Worm (Caenorhabditis elegans) whole organism, L1 larva: Measurements from ENCODE around the gene C45B2.8.

ENCODE experiments used
- C16A3.4 ChIP-seq: fragments of 150-350 bp; optimal IDR thresholded peaks from 2 replicates; lab custom pipeline; 2014; ENCODE audit warnings: missing biosample characterization, missing genetic modification characterization
- F16B12.6 ChIP-seq: fragments of 150-350 bp; optimal IDR thresholded peaks from 2 replicates; lab custom pipeline; 2014; ENCODE audit warnings: missing biosample characterization, missing genetic modification characterization
- Y116A8C.19 ChIP-seq: sonication (generic microtip); optimal IDR thresholded peaks from 2 replicates; lab custom pipeline; 2016; ENCODE audit warnings: missing compliant biosample characterization, missing genetic modification characterization, borderline replicate concordance
- alr-1 ChIP-seq: fragments of 200-800 bp; sonication (Bioruptor generic); optimal IDR thresholded peaks from 2 replicates; lab custom pipeline; 2018; ENCODE audit warnings: borderline replicate concordance, mild to moderate bottlenecking, missing genetic modification characterization, missing compliant biosample characterization
- aly-2 ChIP-seq: fragments of 150-350 bp; optimal IDR thresholded peaks from 2 replicates; lab custom pipeline; 2014; ENCODE audit warnings: missing biosample characterization, missing genetic modification characterization
- ama-1 ChIP-seq: fragments of 150-350 bp; optimal IDR thresholded peaks from 2 replicates; lab custom pipeline; 2014
- blmp-1 ChIP-seq: fragments of 150-350 bp; optimal IDR thresholded peaks from 2 replicates; lab custom pipeline; 2014; ENCODE audit warnings: missing biosample characterization, missing genetic modification characterization
- ceh-63 ChIP-seq: fragments of 200-800 bp; sonication (Bioruptor generic); optimal IDR thresholded peaks from 2 replicates; lab custom pipeline; 2018; ENCODE audit warnings: mild to moderate bottlenecking, missing genetic modification characterization, missing compliant biosample characterization
- ceh-82 ChIP-seq, 3 experiments: fragments of 150-350 bp in 1 of 3; sonication (generic microtip) in 2 of 3; optimal IDR thresholded peaks; 2 replicates each; lab custom pipeline; 2014 to 2017; ENCODE audit warnings: missing biosample characterization in 3 of 3, missing genetic modification characterization in 3 of 3
- ceh-88 ChIP-seq: fragments of 200-800 bp; sonication (Bioruptor generic); IDR thresholded peaks from 2 replicates; pipeline ENCODE4 v1.3.6; 2022; ENCODE audit warnings: missing genetic modification characterization, missing compliant biosample characterization
- ces-1 ChIP-seq: fragments of 150-350 bp; optimal IDR thresholded peaks from 2 replicates; lab custom pipeline; 2014; ENCODE audit warnings: missing biosample characterization, missing genetic modification reagents, missing genetic modification characterization
- efl-1 ChIP-seq, 4 experiments: fragments of 150-350 bp; optimal IDR thresholded peaks in 3 of 4; peaks in 1 of 4; 1 replicate in 1 of 4; 2 replicates in 3 of 4; lab custom pipeline; 2014; ENCODE audit warnings: missing biosample characterization in 2 of 4, missing genetic modification characterization in 2 of 4, missing genetic modification reagents in 2 of 4
- efl-3 ChIP-seq: fragments of 200-800 bp; sonication (Bioruptor generic); optimal IDR thresholded peaks from 2 replicates; lab custom pipeline; 2018; ENCODE audit warnings: mild to moderate bottlenecking, missing genetic modification characterization, missing compliant biosample characterization
- egl-27 ChIP-seq, 2 experiments: fragments of 150-350 bp in 1 of 2; sonication (generic microtip); optimal IDR thresholded peaks; 3 replicates each; lab custom pipeline; 2017 to 2018; ENCODE audit warnings: missing biosample characterization in 2 of 2, missing genetic modification characterization in 2 of 2, missing genetic modification reagents in 2 of 2
- elt-2 ChIP-seq: sonication (generic microtip); optimal IDR thresholded peaks from 2 replicates; lab custom pipeline; 2016; ENCODE audit warnings: missing genetic modification characterization, mild to moderate bottlenecking, inconsistent platforms, missing compliant biosample characterization, missing genetic modification reagents
- ets-5 ChIP-seq: fragments of 200-800 bp; sonication (Bioruptor generic); IDR thresholded peaks from 2 replicates; pipeline ENCODE4 v1.3.6; 2022; ENCODE audit warnings: missing genetic modification characterization, missing compliant biosample characterization
- fkh-10 ChIP-seq: sonication (generic microtip); optimal IDR thresholded peaks from 2 replicates; lab custom pipeline; 2017; ENCODE audit warnings: missing biosample characterization, missing genetic modification reagents, missing genetic modification characterization
- fkh-4 ChIP-seq: sonication (generic microtip); optimal IDR thresholded peaks from 2 replicates; lab custom pipeline; 2016; ENCODE audit warnings: missing compliant biosample characterization, missing genetic modification characterization, borderline replicate concordance
- fkh-8 ChIP-seq: sonication (generic microtip); optimal IDR thresholded peaks from 2 replicates; lab custom pipeline; 2016; ENCODE audit warnings: mild to moderate bottlenecking, missing genetic modification characterization, missing compliant biosample characterization
- fos-1 ChIP-seq: fragments of 150-350 bp; optimal IDR thresholded peaks from 2 replicates; lab custom pipeline; 2014; ENCODE audit warnings: missing biosample characterization, missing genetic modification characterization
- grh-1 ChIP-seq: fragments of 200-800 bp; sonication (Bioruptor generic); IDR thresholded peaks from 2 replicates; pipeline ENCODE4 v1.3.6; 2022; ENCODE audit warnings: missing genetic modification reagents, missing genetic modification characterization, missing compliant biosample characterization
- hlh-17 ChIP-seq: fragments of 200-800 bp; sonication (Bioruptor generic); optimal IDR thresholded peaks from 2 replicates; lab custom pipeline; 2018; ENCODE audit warnings: missing genetic modification characterization, mild to moderate bottlenecking, missing compliant biosample characterization, moderate library complexity, borderline replicate concordance
- irx-1 ChIP-seq: sonication (generic microtip); optimal IDR thresholded peaks from 2 replicates; lab custom pipeline; 2016; ENCODE audit warnings: missing genetic modification characterization, missing compliant biosample characterization
- jun-1 ChIP-seq: fragments of 150-350 bp; optimal IDR thresholded peaks from 2 replicates; lab custom pipeline; 2014; ENCODE audit warnings: missing biosample characterization, missing genetic modification reagents, missing genetic modification characterization
- lin-14 ChIP-seq: fragments of 200-800 bp; sonication (Bioruptor generic); optimal IDR thresholded peaks from 2 replicates; lab custom pipeline; 2018; ENCODE audit warnings: mild to moderate bottlenecking, missing genetic modification characterization, moderate library complexity, missing compliant biosample characterization
- lin-35 ChIP-seq, 2 experiments: fragments of 150-350 bp; optimal IDR thresholded peaks; 2 replicates each; lab custom pipeline; 2014; ENCODE audit warnings: missing biosample characterization in 2 of 2, missing genetic modification characterization in 2 of 2, missing genetic modification reagents in 2 of 2
- lir-3 ChIP-seq: sonication (generic microtip); optimal IDR thresholded peaks from 2 replicates; lab custom pipeline; 2016; ENCODE audit warnings: mild to moderate bottlenecking, missing genetic modification characterization, moderate library complexity, missing compliant biosample characterization; ENCODE audit not compliant: poor library complexity
- mab-9 ChIP-seq: fragments of 200-800 bp; sonication (Bioruptor generic); IDR thresholded peaks from 2 replicates; pipeline ENCODE4 v1.3.6; 2022; ENCODE audit warnings: missing genetic modification reagents, missing genetic modification characterization, missing compliant biosample characterization
- mdl-1 ChIP-seq, 2 experiments: fragments of 150-350 bp; optimal IDR thresholded peaks; 2 replicates each; lab custom pipeline; 2014 to 2017; ENCODE audit warnings: missing biosample characterization in 2 of 2, missing genetic modification characterization in 2 of 2, inconsistent platforms in 1 of 2
- nhr-12 ChIP-seq: sonication (generic microtip); optimal IDR thresholded peaks from 2 replicates; lab custom pipeline; 2017; ENCODE audit warnings: missing biosample characterization, missing genetic modification characterization
- nhr-19 ChIP-seq: fragments of 200-800 bp; sonication (Bioruptor generic); conservative IDR thresholded peaks from 2 replicates; pipeline ENCODE4 v1.3.6; 2022; ENCODE audit warnings: missing genetic modification characterization, missing compliant biosample characterization
- nhr-20 ChIP-seq: sonication (generic microtip); optimal IDR thresholded peaks from 2 replicates; lab custom pipeline; 2016; ENCODE audit warnings: mild to moderate bottlenecking, missing genetic modification characterization, missing compliant biosample characterization
- nhr-76 ChIP-seq: sonication (generic microtip); optimal IDR thresholded peaks from 2 replicates; lab custom pipeline; 2017; ENCODE audit warnings: missing biosample characterization, missing genetic modification characterization
- nhr-90 ChIP-seq: sonication (generic microtip); optimal IDR thresholded peaks from 2 replicates; lab custom pipeline; 2016; ENCODE audit warnings: mild to moderate bottlenecking, missing genetic modification characterization, missing compliant biosample characterization; ENCODE audit not compliant: poor library complexity
- pag-3 ChIP-seq: sonication (generic microtip); optimal IDR thresholded peaks from 2 replicates; lab custom pipeline; 2017; ENCODE audit warnings: missing genetic modification characterization, mild to moderate bottlenecking, missing compliant biosample characterization, antibody characterized with exemption, borderline replicate concordance; ENCODE audit not compliant: insufficient read depth
- rnt-1 ChIP-seq: sonication (generic microtip); optimal IDR thresholded peaks from 2 replicates; lab custom pipeline; 2016; ENCODE audit warnings: mild to moderate bottlenecking, missing genetic modification characterization, moderate library complexity, missing compliant biosample characterization
- skn-1 ChIP-seq: fragments of 150-350 bp; optimal IDR thresholded peaks from 2 replicates; lab custom pipeline; 2014; ENCODE audit warnings: missing biosample characterization, missing genetic modification characterization
- snpc-4 ChIP-seq: fragments of 150-350 bp; optimal IDR thresholded peaks from 2 replicates; lab custom pipeline; 2014; ENCODE audit warnings: missing biosample characterization, missing genetic modification characterization
- sox-4 ChIP-seq: sonication (generic microtip); optimal IDR thresholded peaks from 2 replicates; lab custom pipeline; 2016; ENCODE audit warnings: missing genetic modification characterization, missing compliant biosample characterization
- sup-37 ChIP-seq: fragments of 200-800 bp; sonication (Bioruptor generic); optimal IDR thresholded peaks from 2 replicates; lab custom pipeline; 2018; ENCODE audit warnings: mild to moderate bottlenecking, missing genetic modification characterization, missing compliant biosample characterization
- tbx-2 ChIP-seq: sonication (generic microtip); optimal IDR thresholded peaks from 2 replicates; lab custom pipeline; 2016; ENCODE audit warnings: missing genetic modification characterization, missing compliant biosample characterization
- unc-30 ChIP-seq: sonication (generic microtip); optimal IDR thresholded peaks from 2 replicates; lab custom pipeline; 2017; ENCODE audit warnings: missing biosample characterization, missing genetic modification characterization
- unc-62 ChIP-seq: fragments of 150-350 bp; optimal IDR thresholded peaks from 2 replicates; lab custom pipeline; 2014; ENCODE audit warnings: missing biosample characterization, missing genetic modification reagents, missing genetic modification characterization
- unc-86 ChIP-seq: sonication (generic microtip); optimal IDR thresholded peaks from 2 replicates; lab custom pipeline; 2016; ENCODE audit warnings: missing genetic modification characterization, missing compliant biosample characterization
- unc-98 ChIP-seq: fragments of 200-800 bp; sonication (Bioruptor generic); IDR thresholded peaks from 2 replicates; pipeline ENCODE4 v1.3.6; 2022; ENCODE audit warnings: missing genetic modification characterization, missing compliant biosample characterization
- vab-15 ChIP-seq: sonication (generic microtip); optimal IDR thresholded peaks from 2 replicates; lab custom pipeline; 2017; ENCODE audit warnings: missing genotype, mild to moderate bottlenecking, missing genetic modification characterization, missing compliant biosample characterization
- xbp-1 ChIP-seq: sonication (generic microtip); optimal IDR thresholded peaks from 2 replicates; lab custom pipeline; 2016; ENCODE audit warnings: missing genetic modification characterization, missing compliant biosample characterization
- zag-1 ChIP-seq: fragments of 150-350 bp; optimal IDR thresholded peaks from 2 replicates; lab custom pipeline; 2014; ENCODE audit warnings: missing biosample characterization, missing genetic modification characterization
- ztf-4 ChIP-seq: fragments of 150-350 bp; optimal IDR thresholded peaks from 2 replicates; lab custom pipeline; 2014; ENCODE audit warnings: missing biosample characterization, missing genetic modification characterization

C45B2.8 gene

DNA sequence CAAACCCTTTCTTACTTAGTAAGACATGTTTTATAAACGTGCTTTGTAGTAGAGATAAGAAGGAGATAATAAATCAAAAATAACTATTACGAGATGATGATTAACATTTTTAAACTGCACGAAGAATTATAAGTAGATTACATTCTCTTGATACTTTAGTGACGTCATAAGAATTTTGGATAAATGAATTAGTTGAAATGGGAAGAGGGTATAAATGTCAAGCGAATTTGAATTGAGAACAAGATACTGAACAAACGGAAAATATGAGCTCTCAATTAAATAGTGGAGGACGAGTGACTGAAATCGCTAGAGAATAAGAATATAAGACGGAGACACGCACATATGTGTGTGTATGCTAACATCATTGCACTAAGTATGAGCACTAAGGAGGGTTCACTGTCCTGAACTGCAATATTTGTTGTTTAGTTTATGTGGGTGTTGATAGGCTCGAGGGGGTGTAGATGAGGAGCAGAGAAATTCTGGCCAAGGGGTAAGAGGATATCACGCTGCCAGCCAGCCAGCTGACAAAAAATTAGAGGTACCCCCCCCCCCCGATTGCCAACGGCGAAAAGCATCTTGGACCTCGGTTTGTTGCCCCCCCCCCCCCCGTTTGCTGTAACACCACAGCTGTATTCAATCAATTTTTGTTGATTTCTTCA is 47.2 kb upstream of the C45B2.8 start (continued):
- TF ChIP-seq aly-2 (tag; lab: Kevin White, UChicago) (no peak), unc-98 (GFP tag; lab: Robert Waterston, UW) (no peak), alr-1 (tag; lab: Kevin White, UChicago) (no peak), unc-62 (GFP tag; lab: Kevin White, UChicago) (no peak), hlh-17 (GFP tag; lab: Kevin White, UChicago) (no peak), sup-37 (no peak), nhr-19 (GFP tag; lab: Robert Waterston, UW) (no peak; the same call in 1 of the 2 replicates), irx-1 (tag; lab: Kevin White, UChicago) (no peak), grh-1 (no peak), nhr-12 (tag; lab: Kevin White, UChicago) (no peak), ceh-82 (tag; optimal IDR thresholded peaks at IDR 0.05; lab: Kevin White, UChicago) (no peak), nhr-20 (tag; lab: Kevin White, UChicago) (peak; percentile 31), F16B12.6 (tag; lab: Kevin White, UChicago) (no peak), xbp-1 (no peak), pag-3 (no peak), ama-1 (lab: Kevin White, UChicago) (no peak), fkh-4 (tag; lab: Kevin White, UChicago) (peak; percentile 11), lir-3 (tag; lab: Kevin White, UChicago) (no peak), lin-35 (GFP tag; optimal IDR thresholded peaks at IDR 0.05; lab: Kevin White, UChicago) (no peak), mab-9 (no peak), sox-4 (tag; lab: Kevin White, UChicago) (no peak), elt-2 (no peak), ets-5 (GFP tag; lab: Robert Waterston, UW) (no peak), tbx-2 (tag; lab: Kevin White, UChicago) (no peak), mdl-1 (tag; optimal IDR thresholded peaks at IDR 0.05; lab: Kevin White, UChicago) (no peak), nhr-90 (tag; lab: Kevin White, UChicago) (peak; percentile 11), ceh-63 (no peak), ztf-4 (tag; lab: Kevin White, UChicago) (no peak), rnt-1 (tag; lab: Kevin White, UChicago) (peak; percentile 35), fkh-8 (tag; lab: Kevin White, UChicago) (no peak), jun-1 (tag; lab: Kevin White, UChicago) (no peak), ceh-88 (GFP tag; lab: Robert Waterston, UW) (no peak), lin-14 (GFP tag; lab: Kevin White, UChicago) (peak; percentile 68), blmp-1 (tag; lab: Kevin White, UChicago) (no peak), fos-1 (tag; lab: Kevin White, UChicago) (no peak), ces-1 (GFP tag; lab: Kevin White, UChicago) (no peak), fkh-10 (no peak), C16A3.4 (tag; lab: Kevin White, UChicago) (no peak), vab-15 (tag; lab: Kevin White, UChicago) (no peak), nhr-76 (tag; lab: Kevin White, UChicago) (no peak), unc-86 (tag; lab: Kevin White, UChicago) (no peak), Y116A8C.19 (tag; lab: Kevin White, UChicago) (no peak), egl-27 (tag; optimal IDR thresholded peaks at IDR 0.05; lab: Kevin White, UChicago) (no peak), efl-1 (optimal IDR thresholded peaks at IDR 0.05; lab: Kevin White, UChicago) (no peak), efl-1 (GFP tag; optimal IDR thresholded peaks at IDR 0.05 in 1 of 2; lab: Kevin White, UChicago) (no peak), efl-3 (no peak), snpc-4 (tag; lab: Kevin White, UChicago) (no peak), unc-30 (tag; lab: Kevin White, UChicago) (no peak), skn-1 (no peak), zag-1 (tag; lab: Kevin White, UChicago) (peak; percentile 9)
